Fruit fly (Drosophila melanogaster) whole organism, embryonic: ENCODE data around the gene Sirup.

Source experiments
- Adf1 ChIP-seq: fragments of 200-800 bp; sonication (Bioruptor generic); IDR thresholded peaks from 2 replicates; pipeline ENCODE4 v1.3.6; 2022; ENCODE audit warnings: missing biosample characterization, missing genetic modification characterization
- Atf3 ChIP-seq: fragments of 200-800 bp; sonication (Bioruptor generic); optimal IDR thresholded peaks from 3 replicates; lab custom pipeline; 2016; ENCODE audit warnings: missing biosample characterization, missing genetic modification characterization
- BtbVII ChIP-seq: fragments of 200-800 bp; sonication (Bioruptor generic); optimal IDR thresholded peaks from 3 replicates; lab custom pipeline; 2017; ENCODE audit warnings: missing biosample characterization, mild to moderate bottlenecking, missing genetic modification characterization
- CG10267 ChIP-seq: fragments of 200-800 bp; sonication (Bioruptor generic); optimal IDR thresholded peaks from 2 replicates; lab custom pipeline; 2018; ENCODE audit warnings: missing biosample characterization, mild to moderate bottlenecking, missing genetic modification characterization, moderate library complexity
- CG10565 ChIP-seq: fragments of 200-800 bp; sonication (Bioruptor generic); optimal IDR thresholded peaks from 3 replicates; lab custom pipeline; 2016; ENCODE audit warnings: missing biosample characterization, mild to moderate bottlenecking, missing genetic modification characterization
- CG11504 ChIP-seq: fragments of 200-800 bp; sonication (Bioruptor generic); optimal IDR thresholded peaks from 3 replicates; lab custom pipeline; 2019; ENCODE audit warnings: missing biosample characterization, mild to moderate bottlenecking, missing genetic modification characterization, moderate library complexity
- CG12299 ChIP-seq: fragments of 200-800 bp; sonication (Bioruptor generic); optimal IDR thresholded peaks from 2 replicates; lab custom pipeline; 2018; ENCODE audit warnings: missing biosample characterization, mild to moderate bottlenecking, missing genetic modification characterization
- CG13424 ChIP-seq: fragments of 200-800 bp; sonication (Bioruptor generic); optimal IDR thresholded peaks from 2 replicates; lab custom pipeline; 2019; ENCODE audit warnings: missing biosample characterization, mild to moderate bottlenecking, missing genetic modification characterization, moderate library complexity
- CG14014 ChIP-seq: fragments of 200-800 bp; sonication (Bioruptor generic); IDR thresholded peaks from 2 replicates; pipeline ENCODE4 v1.3.6; 2022; ENCODE audit warnings: missing biosample characterization, missing genetic modification characterization
- CG14667 ChIP-seq: fragments of 200-800 bp; sonication (Bioruptor generic); IDR thresholded peaks from 2 replicates; pipeline ENCODE4 v1.3.6; 2022; ENCODE audit warnings: missing biosample characterization, missing genetic modification characterization
- CG15269 ChIP-seq: fragments of 200-800 bp; sonication (Bioruptor generic); optimal IDR thresholded peaks from 2 replicates; lab custom pipeline; 2018; ENCODE audit warnings: missing biosample characterization, mild to moderate bottlenecking, missing genetic modification characterization, moderate library complexity
- CG15479 ChIP-seq: fragments of 200-800 bp; sonication (Bioruptor generic); optimal IDR thresholded peaks from 3 replicates; lab custom pipeline; 2019; ENCODE audit warnings: missing biosample characterization, mild to moderate bottlenecking, missing genetic modification characterization, moderate library complexity
- CG15514 ChIP-seq: fragments of 200-800 bp; sonication (Bioruptor generic); optimal IDR thresholded peaks from 3 replicates; lab custom pipeline; 2017; ENCODE audit warnings: missing biosample characterization, missing genetic modification characterization, mild to moderate bottlenecking, moderate library complexity, missing genetic modification reagents
- CG15601 ChIP-seq: fragments of 200-800 bp; sonication (Bioruptor generic); optimal IDR thresholded peaks from 3 replicates; lab custom pipeline; 2019; ENCODE audit warnings: missing biosample characterization, mild to moderate bottlenecking, missing genetic modification characterization, moderate library complexity
- CG18599 ChIP-seq: fragments of 200-800 bp; sonication (Bioruptor generic); optimal IDR thresholded peaks from 3 replicates; lab custom pipeline; 2017; ENCODE audit warnings: missing biosample characterization, missing genetic modification characterization, mild to moderate bottlenecking, moderate library complexity, missing genetic modification reagents
- CG18764 ChIP-seq: fragments of 200-800 bp; sonication (Bioruptor generic); optimal IDR thresholded peaks from 3 replicates; lab custom pipeline; 2016; ENCODE audit warnings: missing biosample characterization, missing genetic modification characterization
- CG2678 ChIP-seq: fragments of 200-800 bp; sonication (Bioruptor generic); optimal IDR thresholded peaks from 3 replicates; lab custom pipeline; 2019; ENCODE audit warnings: missing biosample characterization, mild to moderate bottlenecking, missing genetic modification characterization, moderate library complexity
- CG2712 ChIP-seq: fragments of 200-800 bp; optimal IDR thresholded peaks from 3 replicates; lab custom pipeline; 2019; ENCODE audit warnings: missing biosample characterization, mild to moderate bottlenecking, missing genetic modification characterization, moderate library complexity
- CG30020 ChIP-seq: fragments of 200-800 bp; optimal IDR thresholded peaks from 2 replicates; lab custom pipeline; 2019; ENCODE audit warnings: missing biosample characterization, mild to moderate bottlenecking, missing genetic modification characterization, moderate library complexity
- CG31388 ChIP-seq: fragments of 200-800 bp; sonication (Bioruptor generic); optimal IDR thresholded peaks from 2 replicates; lab custom pipeline; 2016; ENCODE audit warnings: missing biosample characterization, missing genetic modification characterization
- CG31441 ChIP-seq: fragments of 200-800 bp; sonication (Bioruptor generic); IDR thresholded peaks from 2 replicates; pipeline ENCODE4 v1.3.6; 2022; ENCODE audit warnings: missing biosample characterization, missing genetic modification characterization
- CG4424 ChIP-seq: fragments of 200-800 bp; sonication (Bioruptor generic); optimal IDR thresholded peaks from 3 replicates; lab custom pipeline; 2016; ENCODE audit warnings: missing biosample characterization, missing genetic modification characterization
- CG4617 ChIP-seq: fragments of 200-800 bp; sonication (Bioruptor generic); optimal IDR thresholded peaks from 3 replicates; lab custom pipeline; 2016; ENCODE audit warnings: missing biosample characterization, missing genetic modification characterization, borderline replicate concordance
- CG5953 ChIP-seq: fragments of 200-800 bp; sonication (Bioruptor generic); IDR thresholded peaks from 2 replicates; pipeline ENCODE4 v1.3.6; 2022; ENCODE audit warnings: missing biosample characterization, missing genetic modification characterization
- CG7556 ChIP-seq: fragments of 200-800 bp; sonication (Bioruptor generic); optimal IDR thresholded peaks from 2 replicates; lab custom pipeline; 2017; ENCODE audit warnings: missing biosample characterization, mild to moderate bottlenecking, missing genetic modification characterization
- CG8089 ChIP-seq: fragments of 200-800 bp; sonication (Bioruptor generic); optimal IDR thresholded peaks from 3 replicates; lab custom pipeline; 2016; ENCODE audit warnings: missing biosample characterization, missing genetic modification characterization
- CG9437 ChIP-seq: fragments of 200-800 bp; sonication (Bioruptor generic); optimal IDR thresholded peaks from 2 replicates; lab custom pipeline; 2018; ENCODE audit warnings: missing biosample characterization, mild to moderate bottlenecking, missing genetic modification characterization
- CG9876 ChIP-seq: fragments of 200-800 bp; sonication (Bioruptor generic); optimal IDR thresholded peaks from 2 replicates; lab custom pipeline; 2016; ENCODE audit warnings: missing biosample characterization, missing genetic modification characterization
- CkIIα-i1 ChIP-seq: fragments of 200-800 bp; sonication (Bioruptor generic); IDR thresholded peaks from 2 replicates; pipeline ENCODE4 v1.3.6; 2022; ENCODE audit warnings: missing biosample characterization, missing genetic modification characterization
- Dip3 ChIP-seq: fragments of 200-800 bp; sonication (Bioruptor generic); optimal IDR thresholded peaks from 3 replicates; lab custom pipeline; 2016; ENCODE audit warnings: missing biosample characterization, missing genetic modification characterization
- Gug ChIP-seq: fragments of 200-800 bp; sonication (Bioruptor generic); IDR thresholded peaks from 4 replicates; pipeline ENCODE4 v1.3.6; 2022; ENCODE audit warnings: missing biosample characterization, missing genetic modification characterization
- Lhr ChIP-seq: fragments of 200-800 bp; sonication (Bioruptor generic); optimal IDR thresholded peaks from 3 replicates; lab custom pipeline; 2017; ENCODE audit warnings: mild to moderate bottlenecking, missing biosample characterization, missing genetic modification reagents, missing genetic modification characterization
- MBD-R2 ChIP-seq: fragments of 200-800 bp; sonication (Bioruptor generic); IDR thresholded peaks from 2 replicates; pipeline ENCODE4 v1.3.6; 2022; ENCODE audit warnings: missing biosample characterization, missing genetic modification characterization
- Ptx1 ChIP-seq: fragments of 200-800 bp; sonication (Bioruptor generic); IDR thresholded peaks from 2 replicates; pipeline ENCODE4 v1.3.6; 2022; ENCODE audit warnings: missing biosample characterization, missing genetic modification characterization
- Rfx ChIP-seq: fragments of 200-800 bp; sonication (Bioruptor generic); IDR thresholded peaks from 2 replicates; pipeline ENCODE4 v1.3.6; 2022; ENCODE audit warnings: missing biosample characterization, missing genetic modification characterization
- Side ChIP-seq: fragments of 200-800 bp; sonication (Bioruptor generic); optimal IDR thresholded peaks from 2 replicates; lab custom pipeline; 2016; ENCODE audit warnings: missing biosample characterization, missing genetic modification characterization
- dati ChIP-seq: fragments of 200-800 bp; sonication (Bioruptor generic); IDR thresholded peaks from 2 replicates; pipeline ENCODE4 v1.3.6; 2022; ENCODE audit warnings: missing biosample characterization, missing genetic modification characterization
- gsb ChIP-seq: fragments of 200-800 bp; sonication (Bioruptor generic); IDR thresholded peaks from 2 replicates; pipeline ENCODE4 v1.3.6; 2022; ENCODE audit warnings: missing biosample characterization, missing genetic modification characterization
- jumu ChIP-seq: fragments of 200-800 bp; sonication (Bioruptor generic); optimal IDR thresholded peaks from 3 replicates; lab custom pipeline; 2016; ENCODE audit warnings: missing biosample characterization, missing genetic modification characterization
- lbe ChIP-seq: fragments of 200-800 bp; sonication (Bioruptor generic); optimal IDR thresholded peaks from 2 replicates; lab custom pipeline; 2016; ENCODE audit warnings: missing biosample characterization, mild to moderate bottlenecking, missing genetic modification characterization
- nmo ChIP-seq: fragments of 200-800 bp; sonication (Bioruptor generic); optimal IDR thresholded peaks from 2 replicates; lab custom pipeline; 2018; ENCODE audit warnings: missing biosample characterization, mild to moderate bottlenecking, missing genetic modification characterization, moderate library complexity
- psq ChIP-seq: fragments of 200-800 bp; sonication (Bioruptor generic); optimal IDR thresholded peaks from 2 replicates; lab custom pipeline; 2017; ENCODE audit warnings: missing biosample characterization, missing genetic modification characterization
- rib ChIP-seq: fragments of 200-800 bp; sonication (Bioruptor generic); IDR thresholded peaks from 2 replicates; pipeline ENCODE4 v1.3.6; 2022; ENCODE audit warnings: missing biosample characterization, missing genetic modification characterization
- run ChIP-seq: fragments of 200-800 bp; sonication (Bioruptor generic); optimal IDR thresholded peaks from 3 replicates; lab custom pipeline; 2018; ENCODE audit warnings: missing biosample characterization, mild to moderate bottlenecking, missing genetic modification characterization
- salm ChIP-seq: fragments of 200-800 bp; sonication (Bioruptor generic); optimal IDR thresholded peaks from 2 replicates; lab custom pipeline; 2018; ENCODE audit warnings: missing biosample characterization, mild to moderate bottlenecking, missing genetic modification characterization
- sc ChIP-seq, 3 experiments: fragments of >200 bp in 2 of 3; fragments of 200-800 bp in 1 of 3; sonication (Bioruptor generic) in 1 of 3; optimal IDR thresholded peaks; 2 replicates in 2 of 3; 3 replicates in 1 of 3; lab custom pipeline; 2017; ENCODE audit warnings: mild to moderate bottlenecking in 1 of 3, missing biosample characterization in 1 of 3, missing genetic modification characterization in 1 of 3, missing genetic modification reagents in 1 of 3
- shn ChIP-seq: fragments of 200-800 bp; sonication (Bioruptor generic); optimal IDR thresholded peaks from 3 replicates; lab custom pipeline; 2016; ENCODE audit warnings: missing biosample characterization, missing genetic modification characterization
- ssp ChIP-seq: fragments of 200-800 bp; sonication (Bioruptor generic); IDR thresholded peaks from 2 replicates; pipeline ENCODE4 v1.3.6; 2022; ENCODE audit warnings: missing biosample characterization, missing genetic modification characterization
- tin ChIP-seq: fragments of 200-800 bp; sonication (Bioruptor generic); optimal IDR thresholded peaks from 3 replicates; lab custom pipeline; 2016; ENCODE audit warnings: missing biosample characterization, missing genetic modification characterization
- tll ChIP-seq, 2 experiments: fragments of 200-800 bp in 1 of 2; fragments of >200 bp in 1 of 2; sonication (Bioruptor generic) in 1 of 2; optimal IDR thresholded peaks; 2 replicates each; lab custom pipeline; 2017 to 2019; ENCODE audit warnings: missing biosample characterization in 2 of 2, missing genetic modification characterization in 2 of 2, mild to moderate bottlenecking in 1 of 2, moderate library complexity in 1 of 2

Gene Sirup

DNA sequence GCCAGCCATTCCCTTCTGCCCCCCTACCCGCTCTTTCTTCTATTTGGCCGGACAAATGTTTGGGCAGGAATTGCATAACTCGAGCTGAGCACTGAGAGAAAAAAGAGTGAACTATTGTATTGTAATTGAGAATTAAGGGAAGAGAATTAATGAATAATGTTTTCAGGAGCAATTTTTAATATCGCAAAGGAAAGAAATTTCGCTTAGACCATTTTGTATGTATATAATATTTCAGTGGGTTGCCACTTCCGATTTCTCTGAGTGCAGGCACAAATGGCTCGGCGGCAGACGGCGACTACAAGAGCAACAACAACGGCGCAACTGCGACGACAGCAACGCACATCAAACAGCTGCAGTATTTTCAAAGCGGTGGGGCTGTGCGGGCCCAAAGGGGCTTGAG is 34.1 kb upstream of the Sirup start (continued):
- TF ChIP-seq CG31388 (GFP tag; lab: Kevin White, UChicago) (peak; percentile 41), Gug (GFP tag; lab: Robert Waterston, UW) (peak; percentile 56; the same call in 2 of the 4 replicates), Atf3 (peak; percentile 68), BtbVII (GFP tag; lab: Kevin White, UChicago) (peak; percentile 43), CG31441 (GFP tag; lab: Robert Waterston, UW) (peak; percentile 70), Lhr (GFP tag; lab: Kevin White, UChicago) (peak; percentile 41), CG13424 (tag; lab: Kevin White, UChicago) (peak; percentile 76), Adf1 (GFP tag; lab: Robert Waterston, UW) (peak; percentile 12; the same call in 1 of the 2 replicates), CG15514 (GFP tag; lab: Kevin White, UChicago) (peak; percentile 29), rib (GFP tag; lab: Robert Waterston, UW) (0 out of 2 replicates have a peak, but pooled peaks have one; percentile 25), CG7556 (GFP tag; lab: Kevin White, UChicago) (peak; percentile 72), tll (GFP tag; optimal IDR thresholded peaks at IDR 0.05; lab: Kevin White, UChicago) (no peak), CG15479 (GFP tag; lab: Kevin White, UChicago) (no peak), nmo (GFP tag; lab: Kevin White, UChicago) (peak; percentile 71), CG9437 (GFP tag; lab: Kevin White, UChicago) (peak; percentile 59), CG2678 (tag; lab: Kevin White, UChicago) (peak; percentile 64), CG11504 (tag; lab: Kevin White, UChicago) (peak; percentile 90), jumu (GFP tag; lab: Kevin White, UChicago) (peak; percentile 61), CG9876 (GFP tag; lab: Kevin White, UChicago) (peak; percentile 19), Dip3 (GFP tag; lab: Kevin White, UChicago) (peak; percentile 12), lbe (GFP tag; lab: Kevin White, UChicago) (no peak), CG30020 (tag; lab: Kevin White, UChicago) (no peak), Side (GFP tag; lab: Kevin White, UChicago) (peak; percentile 62), CG10267 (peak; percentile 47), gsb (GFP tag; lab: Robert Waterston, UW) (peak; percentile 67), dati (GFP tag; lab: Robert Waterston, UW) (peak; percentile 45), CG5953 (GFP tag; lab: Robert Waterston, UW) (peak; percentile 70; the same call in 1 of the 2 replicates), CG4424 (GFP tag; lab: Kevin White, UChicago) (peak; percentile 66), CG14014 (GFP tag; lab: Robert Waterston, UW) (peak; percentile 72), CG14667 (GFP tag; lab: Robert Waterston, UW) (peak; percentile 76), CG15269 (tag; lab: Kevin White, UChicago) (peak; percentile 81), CG18599 (peak; percentile 58), CG4617 (GFP tag; lab: Kevin White, UChicago) (peak; percentile 25), CG15601 (tag; lab: Kevin White, UChicago) (peak; percentile 24), CG10565 (GFP tag; lab: Kevin White, UChicago) (no peak), salm (peak; percentile 66), ssp (GFP tag; lab: Robert Waterston, UW) (peak; percentile 62), tin (GFP tag; lab: Kevin White, UChicago) (peak; percentile 63), CG12299 (tag; lab: Kevin White, UChicago) (no peak), shn (GFP tag; lab: Kevin White, UChicago) (peak; percentile 33), psq (peak; percentile 21), Ptx1 (GFP tag; lab: Robert Waterston, UW) (peak; percentile 84), CG2712 (tag; lab: Kevin White, UChicago) (peak; percentile 71), run (tag; lab: Kevin White, UChicago) (peak; percentile 78), Rfx (GFP tag; lab: Robert Waterston, UW) (peak; percentile 71), CkIIα-i1 (GFP tag; lab: Robert Waterston, UW) (peak; percentile 6; the same call in 1 of the 2 replicates), CG8089 (GFP tag; lab: Kevin White, UChicago) (peak; percentile 60), CG18764 (peak; percentile 51), sc (optimal IDR thresholded peaks at IDR 0.05; lab: Kevin White, UChicago) (no peak), sc (GFP tag; optimal IDR thresholded peaks at IDR 0.05; lab: Kevin White, UChicago) (peak; percentile 51), MBD-R2 (GFP tag; lab: Robert Waterston, UW) (peak; percentile 34; the same call in 1 of the 2 replicates)
